Worm (Caenorhabditis elegans) whole organism, late embryonic: Measurements from ENCODE around the gene mdt-26.
"Not testable (repeated sequence)": the region's sequence is repeated elsewhere in the genome, so short reads cannot be mapped to it uniquely, and the experiment has no call there.

Source experiments
- F13H6.1 ChIP-seq: sonication (generic microtip); optimal IDR thresholded peaks from 2 replicates; lab custom pipeline; 2016; ENCODE audit warnings: missing genetic modification characterization, missing compliant biosample characterization
- K09A11.1 ChIP-seq: sonication (generic microtip); optimal IDR thresholded peaks from 2 replicates; lab custom pipeline; 2017; ENCODE audit warnings: antibody characterized with exemption, mild to moderate bottlenecking, missing genetic modification characterization, missing compliant biosample characterization; ENCODE audit not compliant: insufficient read depth
- T23F11.4 ChIP-seq: fragments of 200-800 bp; sonication (Bioruptor generic); optimal IDR thresholded peaks from 2 replicates; lab custom pipeline; 2018; ENCODE audit warnings: mild to moderate bottlenecking, missing genetic modification characterization, missing compliant biosample characterization
- ceh-14 ChIP-seq: sonication (generic microtip); optimal IDR thresholded peaks from 2 replicates; lab custom pipeline; 2016; ENCODE audit warnings: missing genotype, missing genetic modification characterization, missing compliant biosample characterization
- ceh-34 ChIP-seq: sonication (generic microtip); optimal IDR thresholded peaks from 2 replicates; lab custom pipeline; 2016; ENCODE audit warnings: mild to moderate bottlenecking, missing genetic modification characterization, missing compliant biosample characterization
- ceh-48 ChIP-seq: sonication (generic microtip); optimal IDR thresholded peaks from 2 replicates; lab custom pipeline; 2016; ENCODE audit warnings: missing genetic modification characterization, inconsistent platforms, missing compliant biosample characterization
- che-1 ChIP-seq: sonication (generic microtip); optimal IDR thresholded peaks from 2 replicates; lab custom pipeline; 2016; ENCODE audit warnings: mild to moderate bottlenecking, missing genetic modification characterization, missing compliant biosample characterization
- elt-2 ChIP-seq: sonication (generic microtip); optimal IDR thresholded peaks from 2 replicates; lab custom pipeline; 2016; ENCODE audit warnings: missing genetic modification reagents, missing genetic modification characterization, missing compliant biosample characterization
- ets-4 ChIP-seq: sonication (generic microtip); optimal IDR thresholded peaks from 2 replicates; lab custom pipeline; 2016; ENCODE audit warnings: missing genetic modification characterization, missing compliant biosample characterization
- eyg-1 ChIP-seq: sonication (generic microtip); optimal IDR thresholded peaks from 2 replicates; lab custom pipeline; 2016; ENCODE audit warnings: missing genotype, missing genetic modification characterization, missing compliant biosample characterization
- fax-1 ChIP-seq: sonication (generic microtip); optimal IDR thresholded peaks from 2 replicates; lab custom pipeline; 2016; ENCODE audit warnings: missing genotype, missing genetic modification characterization, missing compliant biosample characterization
- fkh-6 ChIP-seq: sonication (generic microtip); optimal IDR thresholded peaks from 2 replicates; lab custom pipeline; 2016; ENCODE audit warnings: missing genetic modification characterization, missing compliant biosample characterization
- gmeb-2 ChIP-seq: sonication (generic microtip); optimal IDR thresholded peaks from 2 replicates; lab custom pipeline; 2016; ENCODE audit warnings: missing genetic modification characterization, inconsistent platforms, missing compliant biosample characterization
- hlh-13 ChIP-seq: fragments of 200-800 bp; sonication (Bioruptor generic); optimal IDR thresholded peaks from 2 replicates; lab custom pipeline; 2018; ENCODE audit warnings: mild to moderate bottlenecking, missing genetic modification characterization, missing compliant biosample characterization
- hlh-6 ChIP-seq: sonication (generic microtip); optimal IDR thresholded peaks from 2 replicates; lab custom pipeline; 2016; ENCODE audit warnings: missing genotype, missing genetic modification characterization, missing compliant biosample characterization
- hlh-8 ChIP-seq: sonication (generic microtip); optimal IDR thresholded peaks from 2 replicates; lab custom pipeline; 2016; ENCODE audit warnings: missing genotype, missing genetic modification characterization, missing compliant biosample characterization
- lim-6 ChIP-seq: sonication (generic microtip); optimal IDR thresholded peaks from 2 replicates; lab custom pipeline; 2016; ENCODE audit warnings: missing genetic modification characterization, missing compliant biosample characterization
- lin-11 ChIP-seq: fragments of 200-800 bp; sonication (Bioruptor generic); optimal IDR thresholded peaks from 2 replicates; lab custom pipeline; 2018; ENCODE audit warnings: mild to moderate bottlenecking, missing genetic modification characterization, missing compliant biosample characterization
- pax-1 ChIP-seq: fragments of 150-350 bp; optimal IDR thresholded peaks from 2 replicates; lab custom pipeline; 2014; ENCODE audit warnings: missing biosample characterization, missing genetic modification characterization
- pha-4 ChIP-seq: fragments of 150-350 bp; optimal IDR thresholded peaks from 2 replicates; lab custom pipeline; 2018; ENCODE audit warnings: missing biosample characterization, missing genetic modification reagents, missing genetic modification characterization
- pqm-1 ChIP-seq: sonication (generic microtip); optimal IDR thresholded peaks from 2 replicates; lab custom pipeline; 2016; ENCODE audit warnings: missing genetic modification characterization, missing compliant biosample characterization
- syd-9 ChIP-seq: sonication (generic microtip); optimal IDR thresholded peaks from 2 replicates; lab custom pipeline; 2016; ENCODE audit warnings: mild to moderate bottlenecking, missing genetic modification characterization, moderate library complexity, missing compliant biosample characterization
- tbx-2 ChIP-seq: sonication (generic microtip); optimal IDR thresholded peaks from 2 replicates; lab custom pipeline; 2016; ENCODE audit warnings: missing genetic modification characterization, missing compliant biosample characterization
- ttx-3 ChIP-seq: sonication (generic microtip); optimal IDR thresholded peaks from 2 replicates; lab custom pipeline; 2016; ENCODE audit warnings: missing genetic modification reagents, missing genetic modification characterization, missing compliant biosample characterization
- unc-3 ChIP-seq, 2 experiments: fragments of 200-800 bp in 1 of 2; sonication (Bioruptor generic) in 1 of 2; sonication (generic microtip) in 1 of 2; conservative IDR thresholded peaks in 1 of 2; optimal IDR thresholded peaks in 1 of 2; 2 replicates each; pipeline versions ENCODE4 v1.3.6 to Lab custom; 2016 to 2022; ENCODE audit warnings: missing compliant biosample characterization in 2 of 2, missing genetic modification characterization in 2 of 2, missing genetic modification reagents in 1 of 2
- unc-86 ChIP-seq: sonication (generic microtip); optimal IDR thresholded peaks from 2 replicates; lab custom pipeline; 2016; ENCODE audit warnings: missing genetic modification characterization, missing compliant biosample characterization
- ztf-16 ChIP-seq: sonication (generic microtip); optimal IDR thresholded peaks from 2 replicates; lab custom pipeline; 2017; ENCODE audit warnings: missing genetic modification characterization, missing compliant biosample characterization

mdt-26 gene

ce11 chrII:5660736-5661734 is at the start of gene mdt-26, which contains the start of gene ift-43 (continued):
- TF ChIP-seq K09A11.1 (tag; lab: Kevin White, UChicago) (no peak), che-1 (tag; lab: Kevin White, UChicago) (peak; percentile 14), hlh-13 (GFP tag; lab: Kevin White, UChicago) (no peak), tbx-2 (peak; percentile 73), hlh-8 (tag; lab: Kevin White, UChicago) (no peak), ceh-48 (peak; percentile 51), syd-9 (peak; percentile 18), pqm-1 (no peak), fax-1 (tag; lab: Kevin White, UChicago) (no peak), eyg-1 (tag; lab: Kevin White, UChicago) (no peak), lin-11 (peak; percentile 55), gmeb-2 (tag; lab: Kevin White, UChicago) (peak; percentile 59), ttx-3 (tag; lab: Kevin White, UChicago) (peak; percentile 16), hlh-6 (tag; lab: Kevin White, UChicago) (no peak), ztf-16 (no peak), F13H6.1 (tag; lab: Kevin White, UChicago) (no peak), ets-4 (tag; lab: Kevin White, UChicago) (peak; percentile 23), unc-3 (GFP tag; conservative IDR thresholded peaks at IDR 0.05; lab: Robert Waterston, UW) (0 out of 2 replicates have a peak, but pooled peaks have one; percentile 28), unc-3 (tag; optimal IDR thresholded peaks at IDR 0.05; lab: Kevin White, UChicago) (no peak)

- no peak for TF ChIP-seq fax-1 (tag; lab: Kevin White, UChicago)
- TF ChIP-seq T23F11.4 (GFP tag; lab: Kevin White, UChicago), result no peak
- TF ChIP-seq elt-2 (tag; lab: Kevin White, UChicago), result peak; percentile 45
- no peak for TF ChIP-seq pha-4 (tag; lab: Kevin White, UChicago)
Measured at ce11 chrII:5619298-5619697, 41.7 kb upstream of the mdt-26 start, which contains the start of gene dhs-6. dhs-6 (minus strand) TSS chrII:5619319.

- not testable (repeated sequence) for TF ChIP-seq ceh-14; ceh-34 (tag; lab: Kevin White, UChicago); lim-6
- TF ChIP-seq, all 69 proteins: peak for 0; not testable (repeated sequence) for 69
Measured at ce11 chrII:5622383-5622939, 38.5 kb upstream of the mdt-26 start, which contains the start of the genes eif-3.L and npl-4.2. eif-3.L (minus strand) TSS chrII:5622483. npl-4.2 (plus strand) TSS chrII:5622889.

ce11 chrII:5628326-5628818 is 32.6 kb upstream of the mdt-26 start, which contains the start of gene F59E12.15:
F59E12.15 (minus strand) TSS chrII:5628376.
- TF ChIP-seq pax-1 (tag; lab: Kevin White, UChicago) (no peak), fkh-6 (tag; lab: Kevin White, UChicago) (no peak)

- TF ChIP-seq unc-86 (tag; lab: Kevin White, UChicago); T23F11.4 (GFP tag; lab: Kevin White, UChicago); hlh-13 (GFP tag; lab: Kevin White, UChicago): not testable (repeated sequence)
- TF ChIP-seq, all 69 proteins: peak for 0; not testable (repeated sequence) for 69
Measured at ce11 chrII:5630851-5631401, 30.1 kb upstream of the mdt-26 start, which contains the start of the genes F59E12.6 and npl-4.1. F59E12.6 (minus strand) TSS chrII:5630951. npl-4.1 (plus strand) TSS chrII:5631351.
